Worm (Caenorhabditis elegans): Measurements from ENCODE around the gene Y43C5A.3.
"Not testable (repeated sequence)": the region's sequence is repeated elsewhere in the genome, so short reads cannot be mapped to it uniquely, and the experiment has no call there.

The Y43C5A.3 gene

DNA sequence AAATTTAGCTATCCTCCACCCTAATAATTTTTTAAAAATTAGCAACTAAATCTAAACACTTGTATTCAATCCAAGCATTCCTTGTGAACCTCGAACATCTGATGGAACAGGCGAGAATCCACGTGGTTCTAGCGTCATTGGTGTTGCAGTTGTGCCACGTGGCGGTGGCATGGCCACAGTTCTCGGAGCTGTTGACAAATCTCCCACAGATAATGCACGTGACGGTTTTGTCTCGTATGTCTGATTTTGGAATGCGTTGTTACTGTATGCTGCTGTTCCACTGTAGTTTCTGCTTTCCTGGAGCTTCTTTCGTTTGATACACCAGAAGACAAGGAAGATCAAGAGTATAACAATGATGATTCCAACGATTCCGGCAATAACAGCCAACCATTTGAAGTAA is 22.2 kb downstream of the Y43C5A.3 start:
- TF ChIP-seq tra-4 (tag; optimal IDR thresholded peaks at IDR 0.05) (no peak), sea-1 (GFP tag; conservative IDR thresholded peaks at IDR 0.05) (no peak), flt-1 (GFP tag; IDR thresholded peaks at IDR 0.05) (no peak)

DNA sequence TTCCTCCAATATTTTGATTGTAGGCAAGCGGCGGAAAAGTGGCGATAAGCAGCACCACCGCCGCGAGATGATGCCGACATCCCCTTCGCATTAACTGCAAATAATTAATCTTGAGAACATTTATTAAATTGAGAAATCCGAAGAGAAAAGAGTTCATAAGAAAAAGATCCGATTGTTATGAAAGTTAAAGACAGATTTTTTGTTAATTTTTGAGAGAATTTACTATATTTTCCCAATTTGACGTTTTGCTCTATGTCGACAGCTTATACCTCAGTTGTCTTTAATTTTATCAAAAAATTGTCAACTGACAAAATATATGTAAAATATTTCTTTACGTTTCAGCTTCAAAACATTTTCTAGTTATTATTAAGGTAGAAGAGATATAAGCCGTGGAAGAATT is 28.4 kb downstream of the Y43C5A.3 start, which contains the start of gene R09E10.5:
R09E10.5 (minus strand) TSS at position 101 of the 400 bp plus-strand sequence.
- TF ChIP-seq ceh-13 (GFP tag; optimal IDR thresholded peaks at IDR 0.05), result no peak
- no peak for TF ChIP-seq ceh-36 (tag; optimal IDR thresholded peaks at IDR 0.05)
- TF ChIP-seq ama-1 (optimal IDR thresholded peaks at IDR 0.05), result no peak
- no peak for TF ChIP-seq tra-4 (tag; optimal IDR thresholded peaks at IDR 0.05)
- no peak for TF ChIP-seq sea-1 (GFP tag; conservative IDR thresholded peaks at IDR 0.05)
- no peak for TF ChIP-seq tbx-37 (GFP tag; conservative IDR thresholded peaks at IDR 0.05)
- no peak for TF ChIP-seq scrt-1 (GFP tag; IDR thresholded peaks at IDR 0.05)
- TF ChIP-seq tbx-11 (GFP tag; IDR thresholded peaks at IDR 0.05), result no peak
- TF ChIP-seq F13C5.2 (tag; optimal IDR thresholded peaks at IDR 0.05), result no peak
- no peak for TF ChIP-seq hmbx-1 (tag; optimal IDR thresholded peaks at IDR 0.05)
- no peak for TF ChIP-seq B0310.2 (tag; optimal IDR thresholded peaks at IDR 0.05)
- no peak for TF ChIP-seq ets-7 (tag; optimal IDR thresholded peaks at IDR 0.05)
- TF ChIP-seq hmg-4 (GFP tag; optimal IDR thresholded peaks at IDR 0.05), result no peak
- TF ChIP-seq aly-1 (tag; optimal IDR thresholded peaks at IDR 0.05), result no peak
- TF ChIP-seq hnd-1 (tag; optimal IDR thresholded peaks at IDR 0.05), result no peak

DNA sequence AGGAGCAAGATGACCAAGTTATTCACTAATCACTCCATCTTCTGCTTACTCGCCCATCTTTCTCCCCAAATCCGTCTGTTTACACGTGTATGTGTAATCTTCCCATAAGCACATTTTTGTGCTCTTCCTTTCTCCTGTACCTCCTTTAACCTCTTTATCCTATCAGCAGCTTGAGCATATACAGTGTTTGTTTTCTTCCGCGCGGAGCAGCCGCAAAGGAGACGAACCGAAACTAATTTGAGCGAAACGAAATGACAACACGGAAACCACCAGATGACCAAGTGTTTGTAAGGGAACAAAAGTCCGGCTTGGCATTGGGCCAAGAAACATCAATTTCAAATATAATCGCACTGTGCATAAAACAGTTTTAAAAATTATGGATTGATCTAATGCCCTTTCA is 30.5 kb downstream of the Y43C5A.3 start:
- no peak for TF ChIP-seq hmbx-1 (tag; optimal IDR thresholded peaks at IDR 0.05)
- TF ChIP-seq ceh-36 (tag; optimal IDR thresholded peaks at IDR 0.05), result no peak
- no peak for TF ChIP-seq ceh-13 (GFP tag; optimal IDR thresholded peaks at IDR 0.05)
- TF ChIP-seq hmg-4 (GFP tag; optimal IDR thresholded peaks at IDR 0.05), result no peak
- no peak for TF ChIP-seq tbx-37 (GFP tag; conservative IDR thresholded peaks at IDR 0.05)
- no peak for TF ChIP-seq ets-7 (tag; optimal IDR thresholded peaks at IDR 0.05)

DNA sequence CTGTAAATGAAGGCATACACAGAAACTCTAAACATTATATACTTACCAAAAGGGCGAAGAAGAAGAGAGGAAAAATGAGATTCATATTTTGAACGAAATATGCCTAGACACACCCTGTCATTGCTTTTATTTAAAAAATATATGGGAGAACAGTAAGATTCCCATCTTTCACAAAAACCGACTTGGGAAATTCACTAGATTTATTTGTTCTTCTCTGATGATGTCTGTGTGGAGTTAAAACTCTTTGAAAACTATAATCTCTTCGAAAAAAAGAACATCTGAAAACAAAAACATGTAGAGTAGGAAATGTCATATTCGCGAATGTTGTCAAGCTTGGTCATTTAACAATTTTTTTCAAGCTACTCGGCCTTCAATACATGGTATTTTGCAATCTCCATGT is 36.5 kb downstream of the Y43C5A.3 start, which contains the start of gene R09E10.8:
R09E10.8 (minus strand) TSS at position 101 of the 400 bp plus-strand sequence.
- TF ChIP-seq aly-1 (tag; optimal IDR thresholded peaks at IDR 0.05) (no peak), B0310.2 (tag; optimal IDR thresholded peaks at IDR 0.05) (no peak), ceh-36 (tag; optimal IDR thresholded peaks at IDR 0.05) (no peak), tra-4 (tag; optimal IDR thresholded peaks at IDR 0.05) (no peak), tbx-37 (GFP tag; conservative IDR thresholded peaks at IDR 0.05) (no peak), hnd-1 (tag; optimal IDR thresholded peaks at IDR 0.05) (no peak), ets-7 (tag; optimal IDR thresholded peaks at IDR 0.05) (no peak), hmg-4 (GFP tag; optimal IDR thresholded peaks at IDR 0.05) (no peak), scrt-1 (GFP tag; IDR thresholded peaks at IDR 0.05) (no peak), ama-1 (optimal IDR thresholded peaks at IDR 0.05) (no peak), hmbx-1 (tag; optimal IDR thresholded peaks at IDR 0.05) (no peak), pes-1 (GFP tag; IDR thresholded peaks at IDR 0.05) (no peak), ceh-13 (GFP tag; optimal IDR thresholded peaks at IDR 0.05) (no peak), flt-1 (GFP tag; IDR thresholded peaks at IDR 0.05) (no peak), F13C5.2 (tag; optimal IDR thresholded peaks at IDR 0.05) (no peak), tbx-11 (GFP tag; IDR thresholded peaks at IDR 0.05) (no peak), sea-1 (GFP tag; conservative IDR thresholded peaks at IDR 0.05) (no peak)

DNA sequence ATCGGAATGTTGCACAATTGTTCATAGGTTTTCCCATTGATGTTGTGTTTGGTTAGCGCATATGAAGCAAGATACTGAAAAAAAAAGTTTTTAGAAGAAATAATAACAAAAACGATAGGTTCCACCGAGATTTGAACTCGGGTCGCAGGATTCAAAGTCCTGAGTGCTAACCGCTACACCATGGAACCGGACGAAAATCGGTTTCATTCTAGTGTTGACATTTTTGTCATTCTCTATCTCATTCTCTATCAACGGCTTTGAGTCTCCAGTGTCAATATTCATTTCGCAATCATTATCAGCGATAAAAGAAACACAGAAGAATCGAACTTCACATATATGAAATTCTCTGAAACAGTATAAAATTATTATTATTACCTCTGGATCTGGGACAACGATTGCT is 37.3 kb downstream of the Y43C5A.3 start:
- no peak for TF ChIP-seq hmg-4 (GFP tag; optimal IDR thresholded peaks at IDR 0.05)

DNA sequence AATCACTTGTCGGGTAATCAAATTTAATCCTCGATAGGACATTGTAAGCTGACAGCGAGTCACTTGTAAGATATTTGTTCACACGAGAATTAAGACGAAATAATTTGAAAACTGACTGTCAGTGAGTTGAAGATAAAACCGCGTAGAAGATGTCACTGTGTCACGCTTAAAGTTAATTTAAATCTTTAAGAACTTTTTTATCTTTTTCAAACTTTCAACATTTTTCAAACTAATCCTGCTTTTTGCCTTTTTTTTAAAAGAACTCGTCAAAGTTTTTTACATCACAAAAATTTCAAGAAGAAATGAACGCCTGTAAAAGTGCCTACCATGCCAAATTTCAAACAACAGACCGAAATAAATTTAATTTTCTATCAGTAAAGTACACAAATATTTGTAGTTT is 39.7 kb downstream of the Y43C5A.3 start, which contains the start of gene acs-18:
acs-18 (minus strand) TSS at position 101 of the 400 bp plus-strand sequence.
- no peak for TF ChIP-seq ceh-13 (GFP tag; optimal IDR thresholded peaks at IDR 0.05)
- TF ChIP-seq ama-1 (optimal IDR thresholded peaks at IDR 0.05), result no peak
- no peak for TF ChIP-seq pes-1 (GFP tag; IDR thresholded peaks at IDR 0.05)

DNA sequence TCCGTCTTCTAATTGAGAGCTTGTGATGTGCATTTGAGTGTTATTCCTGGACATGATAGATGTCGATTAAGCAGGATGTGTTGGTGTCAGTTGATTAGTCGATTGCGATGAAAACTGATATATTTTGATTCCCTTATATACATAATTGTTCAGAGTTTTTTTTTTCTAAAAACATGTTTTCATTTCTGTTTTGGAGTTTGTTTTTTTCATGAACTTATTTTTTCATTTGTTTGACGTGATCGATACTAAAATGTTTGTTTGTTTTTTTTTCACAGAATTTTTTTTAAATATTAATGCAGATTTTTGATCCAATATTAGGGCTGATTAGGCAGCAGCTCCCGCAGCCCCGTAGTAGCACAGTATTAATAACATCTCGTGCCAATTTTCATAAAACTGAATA is 44.4 kb downstream of the Y43C5A.3 start, which contains the start of gene R09E10.2:
R09E10.2 (minus strand) TSS at position 101 of the 400 bp plus-strand sequence.
- TF ChIP-seq ceh-13 (GFP tag; optimal IDR thresholded peaks at IDR 0.05) (no peak), aly-1 (tag; optimal IDR thresholded peaks at IDR 0.05) (no peak), hmg-4 (GFP tag; optimal IDR thresholded peaks at IDR 0.05) (no peak), ama-1 (optimal IDR thresholded peaks at IDR 0.05) (no peak), tra-4 (tag; optimal IDR thresholded peaks at IDR 0.05) (no peak), tbx-11 (GFP tag; IDR thresholded peaks at IDR 0.05) (no peak), tbx-37 (GFP tag; conservative IDR thresholded peaks at IDR 0.05) (no peak), hnd-1 (tag; optimal IDR thresholded peaks at IDR 0.05) (no peak), F13C5.2 (tag; optimal IDR thresholded peaks at IDR 0.05) (no peak), pes-1 (GFP tag; IDR thresholded peaks at IDR 0.05) (no peak), ceh-36 (tag; optimal IDR thresholded peaks at IDR 0.05) (no peak), hmbx-1 (tag; optimal IDR thresholded peaks at IDR 0.05) (no peak), B0310.2 (tag; optimal IDR thresholded peaks at IDR 0.05) (no peak), flt-1 (GFP tag; IDR thresholded peaks at IDR 0.05) (no peak), scrt-1 (GFP tag; IDR thresholded peaks at IDR 0.05) (no peak), sea-1 (GFP tag; conservative IDR thresholded peaks at IDR 0.05) (no peak), ets-7 (tag; optimal IDR thresholded peaks at IDR 0.05) (no peak)

DNA sequence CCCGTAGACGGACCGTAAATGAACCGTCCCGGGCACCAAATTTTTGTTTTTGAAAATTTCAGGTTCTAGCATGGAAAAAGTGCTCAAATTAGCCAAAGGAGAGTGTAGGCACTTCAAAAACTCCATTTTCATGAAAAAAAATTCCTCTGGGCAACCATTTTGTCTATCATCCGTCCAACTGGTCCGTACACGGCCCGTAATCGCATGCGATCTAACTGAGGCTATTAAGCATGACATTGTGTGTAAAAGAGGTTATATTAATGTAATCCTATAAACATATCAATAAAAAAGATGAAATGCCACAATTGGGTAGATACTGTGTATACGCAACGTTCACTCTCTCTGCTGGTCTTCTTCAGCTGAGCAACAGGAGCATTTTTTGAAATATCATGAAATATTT is 48.8 kb downstream of the Y43C5A.3 start, which contains the start of gene R09E10.1:
R09E10.1 (minus strand) TSS at position 101 of the 400 bp plus-strand sequence.
- TF ChIP-seq flt-1 (GFP tag; IDR thresholded peaks at IDR 0.05); ets-7 (tag; optimal IDR thresholded peaks at IDR 0.05); hmg-4 (GFP tag; optimal IDR thresholded peaks at IDR 0.05): not testable (repeated sequence)

DNA sequence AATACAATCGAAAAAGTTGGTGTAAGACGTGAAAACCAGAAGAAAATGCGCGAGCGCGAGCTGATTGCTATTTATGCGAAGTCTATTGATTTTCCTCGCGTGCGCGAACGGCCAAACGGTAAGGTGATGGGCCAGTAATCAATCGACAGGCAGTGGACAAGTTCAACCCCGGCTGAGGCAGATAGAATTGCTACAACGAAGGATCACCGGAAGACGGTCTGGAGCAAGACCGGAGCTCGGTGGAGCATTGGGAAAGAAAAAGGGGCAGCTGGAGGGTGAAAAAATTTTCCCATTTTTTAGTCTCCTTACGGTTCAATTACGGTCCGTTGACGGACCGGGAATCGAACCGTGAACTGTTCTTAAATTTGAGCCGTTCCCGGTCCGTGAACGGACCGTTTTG is 49.5 kb downstream of the Y43C5A.3 start:
- TF ChIP-seq tbx-11 (GFP tag; IDR thresholded peaks at IDR 0.05), result 0 out of 2 replicates have a peak, but pooled peaks have one; percentile 32
